Fruit fly (Drosophila melanogaster) whole organism, embryonic: ENCODE results near the gene Csk.

Experiments used
- CG10321 ChIP-seq: fragments of 200-800 bp; sonication (Bioruptor generic); IDR thresholded peaks from 2 replicates; pipeline ENCODE4 v1.3.6; 2022; ENCODE audit warnings: missing biosample characterization, missing genetic modification characterization
- CG11695 ChIP-seq: fragments of 200-800 bp; sonication (Bioruptor generic); IDR thresholded peaks from 3 replicates; pipeline ENCODE4 v1.3.6; 2022; ENCODE audit warnings: missing biosample characterization, missing genetic modification characterization
- CG12299 ChIP-seq: fragments of 200-800 bp; sonication (Bioruptor generic); optimal IDR thresholded peaks from 2 replicates; lab custom pipeline; 2018; ENCODE audit warnings: missing biosample characterization, mild to moderate bottlenecking, missing genetic modification characterization
- CG13287 ChIP-seq: fragments of 200-800 bp; sonication (Bioruptor generic); IDR thresholded peaks from 2 replicates; pipeline ENCODE4 v1.3.6; 2022; ENCODE audit warnings: missing biosample characterization, missing genetic modification characterization; ENCODE audit not compliant: partially characterized antibody
- CG15514 ChIP-seq: fragments of 200-800 bp; sonication (Bioruptor generic); optimal IDR thresholded peaks from 3 replicates; lab custom pipeline; 2017; ENCODE audit warnings: missing biosample characterization, missing genetic modification characterization, mild to moderate bottlenecking, moderate library complexity, missing genetic modification reagents
- CG17385 ChIP-seq: fragments of 200-800 bp; sonication (Bioruptor generic); optimal IDR thresholded peaks from 3 replicates; lab custom pipeline; 2018; ENCODE audit warnings: missing biosample characterization, mild to moderate bottlenecking, missing genetic modification characterization
- CG18262 ChIP-seq: fragments of 200-800 bp; optimal IDR thresholded peaks from 3 replicates; lab custom pipeline; 2019; ENCODE audit warnings: missing biosample characterization, mild to moderate bottlenecking, missing genetic modification characterization, moderate library complexity
- CG18476 ChIP-seq: fragments of 200-800 bp; sonication (Bioruptor generic); optimal IDR thresholded peaks from 2 replicates; lab custom pipeline; 2016; ENCODE audit warnings: missing biosample characterization, mild to moderate bottlenecking, missing genetic modification characterization
- CG2116 ChIP-seq: fragments of 200-800 bp; sonication (Bioruptor generic); optimal IDR thresholded peaks from 3 replicates; lab custom pipeline; 2018; ENCODE audit warnings: missing biosample characterization, mild to moderate bottlenecking, missing genetic modification characterization
- CG4360 ChIP-seq: fragments of 200-800 bp; sonication (Bioruptor generic); IDR thresholded peaks from 2 replicates; pipeline ENCODE4 v1.3.6; 2022; ENCODE audit warnings: missing biosample characterization, missing genetic modification characterization
- CG6254 ChIP-seq: fragments of 200-800 bp; sonication (Bioruptor generic); optimal IDR thresholded peaks from 3 replicates; lab custom pipeline; 2017; ENCODE audit warnings: mild to moderate bottlenecking, missing biosample characterization, missing genetic modification reagents, missing genetic modification characterization
- CG6654 ChIP-seq: fragments of 200-800 bp; sonication (Bioruptor generic); optimal IDR thresholded peaks from 2 replicates; lab custom pipeline; 2017; ENCODE audit warnings: missing biosample characterization, mild to moderate bottlenecking, missing genetic modification characterization
- CG6791 ChIP-seq: fragments of 200-800 bp; sonication (Bioruptor generic); IDR thresholded peaks from 3 replicates; pipeline ENCODE4 v1.3.6; 2022; ENCODE audit warnings: missing biosample characterization, missing genetic modification characterization; ENCODE audit not compliant: partially characterized antibody
- CG6813 ChIP-seq: fragments of 200-800 bp; sonication (Bioruptor generic); optimal IDR thresholded peaks from 2 replicates; lab custom pipeline; 2017; ENCODE audit warnings: missing biosample characterization, missing genetic modification characterization, mild to moderate bottlenecking, moderate library complexity, missing genetic modification reagents
- CG7963 ChIP-seq: fragments of 200-800 bp; sonication (Bioruptor generic); IDR thresholded peaks from 3 replicates; pipeline ENCODE4 v1.3.6; 2022; ENCODE audit warnings: missing biosample characterization, missing genetic modification characterization; ENCODE audit not compliant: partially characterized antibody
- CG9215 ChIP-seq: fragments of 200-800 bp; sonication (Bioruptor generic); IDR thresholded peaks from 2 replicates; pipeline ENCODE4 v1.3.6; 2022; ENCODE audit warnings: missing biosample characterization, missing genetic modification characterization
- CHES-1-like ChIP-seq: fragments of 200-800 bp; sonication (Bioruptor generic); optimal IDR thresholded peaks from 2 replicates; lab custom pipeline; 2016; ENCODE audit warnings: missing biosample characterization, missing genetic modification characterization
- D19A ChIP-seq: fragments of 200-800 bp; optimal IDR thresholded peaks from 3 replicates; lab custom pipeline; 2019; ENCODE audit warnings: missing biosample characterization, mild to moderate bottlenecking, missing genetic modification characterization, moderate library complexity
- Dip2 ChIP-seq: fragments of 200-800 bp; sonication (Bioruptor generic); IDR thresholded peaks from 2 replicates; pipeline ENCODE4 v1.3.6; 2022; ENCODE audit warnings: missing biosample characterization, missing genetic modification characterization
- Doc3 ChIP-seq: fragments of 200-800 bp; sonication (Bioruptor generic); IDR thresholded peaks from 3 replicates; pipeline ENCODE4 v1.3.6; 2022; ENCODE audit warnings: missing biosample characterization, missing genetic modification characterization; ENCODE audit not compliant: partially characterized antibody
- Dp ChIP-seq: fragments of 200-800 bp; sonication (Bioruptor generic); optimal IDR thresholded peaks from 2 replicates; lab custom pipeline; 2018; ENCODE audit warnings: missing biosample characterization, mild to moderate bottlenecking, missing genetic modification characterization, moderate library complexity
- Drgx ChIP-seq: fragments of 200-800 bp; sonication (Bioruptor generic); IDR thresholded peaks from 2 replicates; pipeline ENCODE4 v1.3.6; 2022; ENCODE audit warnings: missing biosample characterization, missing genetic modification characterization
- Eip74EF ChIP-seq, 2 experiments: fragments of 200-800 bp in 1 of 2; fragments of >200 bp in 1 of 2; sonication (Bioruptor generic) in 1 of 2; optimal IDR thresholded peaks; 2 replicates each; lab custom pipeline; 2017 to 2019; ENCODE audit warnings: missing biosample characterization in 2 of 2, missing genetic modification characterization in 2 of 2, mild to moderate bottlenecking in 1 of 2, moderate library complexity in 1 of 2
- Fer2 ChIP-seq: fragments of 200-800 bp; sonication (Bioruptor generic); optimal IDR thresholded peaks from 2 replicates; lab custom pipeline; 2018; ENCODE audit warnings: missing biosample characterization, mild to moderate bottlenecking, missing genetic modification characterization, moderate library complexity
- H2.0 ChIP-seq: fragments of 200-800 bp; sonication (Bioruptor generic); IDR thresholded peaks from 2 replicates; pipeline ENCODE4 v1.3.6; 2022; ENCODE audit warnings: missing biosample characterization, missing genetic modification characterization
- Hand ChIP-seq: fragments of 200-800 bp; sonication (Bioruptor generic); optimal IDR thresholded peaks from 2 replicates; lab custom pipeline; 2017; ENCODE audit warnings: mild to moderate bottlenecking, missing biosample characterization, missing genetic modification reagents, missing genetic modification characterization
- Hr3 ChIP-seq: fragments of 200-800 bp; sonication (Bioruptor generic); optimal IDR thresholded peaks from 3 replicates; lab custom pipeline; 2016; ENCODE audit warnings: missing biosample characterization, missing genetic modification characterization
- Jarid2 ChIP-seq: fragments of 200-800 bp; sonication (Bioruptor generic); optimal IDR thresholded peaks from 3 replicates; lab custom pipeline; 2017; ENCODE audit warnings: mild to moderate bottlenecking, missing biosample characterization, missing genetic modification reagents, missing genetic modification characterization
- NFAT ChIP-seq: fragments of 200-800 bp; sonication (Bioruptor generic); IDR thresholded peaks from 2 replicates; pipeline ENCODE4 v1.3.6; 2022; ENCODE audit warnings: missing biosample characterization, missing genetic modification characterization
- Opbp ChIP-seq: fragments of 200-800 bp; sonication (Bioruptor generic); IDR thresholded peaks from 3 replicates; pipeline ENCODE4 v1.3.6; 2022; ENCODE audit warnings: missing biosample characterization, missing genetic modification characterization; ENCODE audit not compliant: partially characterized antibody
- PHDP ChIP-seq: fragments of 200-800 bp; sonication (Bioruptor generic); optimal IDR thresholded peaks from 3 replicates; lab custom pipeline; 2018; ENCODE audit warnings: missing biosample characterization, mild to moderate bottlenecking, missing genetic modification characterization, moderate library complexity
- Side ChIP-seq: fragments of 200-800 bp; sonication (Bioruptor generic); optimal IDR thresholded peaks from 2 replicates; lab custom pipeline; 2016; ENCODE audit warnings: missing biosample characterization, missing genetic modification characterization
- Stat92E ChIP-seq, 3 experiments: fragments of >200 bp in 2 of 3; fragments of 200-800 bp in 1 of 3; sonication (Bioruptor generic) in 1 of 3; optimal IDR thresholded peaks; 2 replicates each; lab custom pipeline; 2017 to 2019; ENCODE audit warnings: missing biosample characterization in 3 of 3, missing genetic modification characterization in 3 of 3, mild to moderate bottlenecking in 1 of 3, moderate library complexity in 1 of 3
- Trl ChIP-seq, 3 experiments: fragments of >200 bp in 2 of 3; fragments of 200-800 bp in 1 of 3; sonication (Bioruptor generic) in 1 of 3; optimal IDR thresholded peaks; 2 replicates in 1 of 3; 3 replicates in 2 of 3; lab custom pipeline; 2016 to 2017; ENCODE audit warnings: missing biosample characterization in 1 of 3, missing genetic modification characterization in 1 of 3
- chinmo ChIP-seq: fragments of 200-800 bp; sonication (Bioruptor generic); IDR thresholded peaks from 4 replicates; pipeline ENCODE4 v1.3.6; 2022; ENCODE audit warnings: missing biosample characterization, missing genetic modification characterization; ENCODE audit not compliant: partially characterized antibody
- crol ChIP-seq: fragments of 200-800 bp; sonication (Bioruptor generic); IDR thresholded peaks from 2 replicates; pipeline ENCODE4 v1.3.6; 2022; ENCODE audit warnings: missing biosample characterization, missing genetic modification characterization
- eve ChIP-seq, 2 experiments: fragments of >200 bp; optimal IDR thresholded peaks; 2 replicates each; lab custom pipeline; 2017; ENCODE audit warnings: missing biosample characterization in 2 of 2, missing genetic modification characterization in 2 of 2
- hbn ChIP-seq: fragments of 200-800 bp; sonication (Bioruptor generic); IDR thresholded peaks from 2 replicates; pipeline ENCODE4 v1.3.6; 2022; ENCODE audit warnings: missing biosample characterization, missing genetic modification characterization; ENCODE audit not compliant: partially characterized antibody
- lbe ChIP-seq: fragments of 200-800 bp; sonication (Bioruptor generic); optimal IDR thresholded peaks from 2 replicates; lab custom pipeline; 2016; ENCODE audit warnings: missing biosample characterization, mild to moderate bottlenecking, missing genetic modification characterization
- rib ChIP-seq: fragments of 200-800 bp; sonication (Bioruptor generic); IDR thresholded peaks from 2 replicates; pipeline ENCODE4 v1.3.6; 2022; ENCODE audit warnings: missing biosample characterization, missing genetic modification characterization
- run ChIP-seq: fragments of 200-800 bp; sonication (Bioruptor generic); optimal IDR thresholded peaks from 3 replicates; lab custom pipeline; 2018; ENCODE audit warnings: missing biosample characterization, mild to moderate bottlenecking, missing genetic modification characterization
- sens ChIP-seq: fragments of 200-800 bp; sonication (Bioruptor generic); peaks from one replicate; lab custom pipeline; 2016; ENCODE audit warnings: missing biosample characterization, missing genetic modification characterization
- sens-2 ChIP-seq: fragments of 200-800 bp; sonication (Bioruptor generic); IDR thresholded peaks from 2 replicates; pipeline ENCODE4 v1.3.6; 2022; ENCODE audit warnings: missing biosample characterization, missing genetic modification characterization
- so ChIP-seq: fragments of 200-800 bp; sonication (Bioruptor generic); IDR thresholded peaks from 3 replicates; pipeline ENCODE4 v1.3.6; 2022; ENCODE audit warnings: missing biosample characterization, missing genetic modification characterization
- sob ChIP-seq: fragments of 200-800 bp; sonication (Bioruptor generic); IDR thresholded peaks from 2 replicates; pipeline ENCODE4 v1.3.6; 2022; ENCODE audit warnings: missing biosample characterization, missing genetic modification characterization
- zen2 ChIP-seq: fragments of 200-800 bp; sonication (Bioruptor generic); IDR thresholded peaks from 3 replicates; pipeline ENCODE4 v1.3.6; 2022; ENCODE audit warnings: missing biosample characterization, missing genetic modification characterization; ENCODE audit not compliant: partially characterized antibody

Gene Csk

DNA sequence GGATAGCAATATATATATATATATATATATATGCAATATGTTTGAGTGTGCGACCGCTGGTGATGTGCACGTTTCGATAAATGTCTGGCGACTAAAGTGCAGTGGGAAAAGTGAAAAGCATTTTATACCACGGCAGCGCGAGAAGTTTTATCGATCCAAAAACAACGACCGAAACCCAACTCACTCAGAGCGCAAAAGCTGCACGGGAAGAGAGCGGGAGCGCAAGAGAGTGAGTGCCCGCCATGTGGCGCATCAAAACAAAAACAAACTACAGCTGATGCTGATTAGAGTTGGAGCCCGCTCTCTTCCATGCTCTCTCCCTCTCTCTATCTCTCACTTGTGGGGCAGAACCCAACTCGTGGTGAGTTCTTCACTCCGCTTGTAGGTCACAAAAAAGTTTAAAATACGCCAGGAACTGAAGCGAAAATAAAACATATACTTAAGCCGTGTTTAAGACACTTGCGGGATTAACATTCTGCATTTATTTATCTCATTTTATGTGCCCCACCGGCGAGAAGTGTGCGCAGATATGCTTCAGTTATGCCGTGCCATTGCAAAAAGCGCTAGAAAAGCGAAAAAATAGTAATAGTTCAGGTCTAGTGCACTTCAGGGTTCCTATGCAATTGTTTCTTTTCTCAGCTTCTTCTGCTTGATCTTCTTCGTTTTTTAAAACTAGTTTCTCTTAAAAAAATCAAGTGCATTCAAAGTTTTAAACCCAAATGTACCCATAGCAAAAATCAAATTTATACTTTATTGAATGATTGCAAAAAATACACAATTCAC, 45.7 kb downstream of the Csk start (continued):
- TF ChIP-seq lbe (GFP tag; lab: Kevin White, UChicago) (peak; percentile 44), NFAT (GFP tag; lab: Robert Waterston, UW) (no peak), CG4360 (GFP tag; lab: Robert Waterston, UW) (peak; percentile 50), rib (GFP tag; lab: Robert Waterston, UW) (no peak), sens (GFP tag; lab: Kevin White, UChicago) (peak; percentile 60), CG12299 (no peak), D19A (peak; percentile 5), CG7963 (GFP tag; lab: Robert Waterston, UW) (peak; percentile 52; the same call in 2 of the 3 replicates), CG11695 (GFP tag; lab: Robert Waterston, UW) (0 out of 3 replicates have a peak, but pooled peaks have one; percentile 44), run (tag; lab: Kevin White, UChicago) (no peak), eve (GFP tag; optimal IDR thresholded peaks at IDR 0.05; lab: Kevin White, UChicago) (peak in 1 of 2 experiments; percentile 52), Drgx (GFP tag; lab: Robert Waterston, UW) (peak; percentile 59; the same call in 1 of the 2 replicates), crol (GFP tag; lab: Robert Waterston, UW) (peak; percentile 43; the same call in 1 of the 2 replicates), chinmo (peak; percentile 94; the same call in 3 of the 4 replicates), H2.0 (GFP tag; lab: Robert Waterston, UW) (0 out of 2 replicates have a peak, but pooled peaks have one; percentile 3), Hr3 (GFP tag; lab: Kevin White, UChicago) (no peak), CG18476 (GFP tag; lab: Kevin White, UChicago) (no peak), Stat92E (GFP tag; optimal IDR thresholded peaks at IDR 0.05; lab: Kevin White, UChicago) (no peak), Dp (GFP tag; lab: Kevin White, UChicago) (no peak), hbn (GFP tag; lab: Robert Waterston, UW) (peak; percentile 63; the same call in 1 of the 2 replicates), CG2116 (GFP tag; lab: Kevin White, UChicago) (peak; percentile 11), so (GFP tag; lab: Robert Waterston, UW) (peak; percentile 21; the same call in 1 of the 3 replicates), CG6254 (GFP tag; lab: Kevin White, UChicago) (peak; percentile 40), Opbp (GFP tag; lab: Robert Waterston, UW) (peak; percentile 48; the same call in 1 of the 3 replicates), Hand (peak; percentile 46), Eip74EF (GFP tag; optimal IDR thresholded peaks at IDR 0.05; lab: Kevin White, UChicago) (peak in 1 of 2 experiments; percentile 4), Doc3 (GFP tag; lab: Robert Waterston, UW) (peak; percentile 50; the same call in 1 of the 3 replicates), CG10321 (GFP tag; lab: Robert Waterston, UW) (no peak), Trl (optimal IDR thresholded peaks at IDR 0.05; lab: Kevin White, UChicago) (peak; percentile 97 to 99), Trl (GFP tag; optimal IDR thresholded peaks at IDR 0.05; lab: Kevin White, UChicago) (peak; percentile 7), Dip2 (GFP tag; lab: Robert Waterston, UW) (no peak), CG18262 (tag; lab: Kevin White, UChicago) (no peak), CG9215 (GFP tag; lab: Robert Waterston, UW) (no peak), PHDP (peak; percentile 15), CG17385 (GFP tag; lab: Kevin White, UChicago) (peak; percentile 62), CG6654 (no peak), CG6813 (peak; percentile 38), CG13287 (GFP tag; lab: Robert Waterston, UW) (peak; percentile 76), sens-2 (peak; percentile 23; the same call in 1 of the 2 replicates), CHES-1-like (no peak), zen2 (peak; percentile 90; the same call in 2 of the 3 replicates), CG6791 (GFP tag; lab: Robert Waterston, UW) (0 out of 3 replicates have a peak, but pooled peaks have one; percentile 26), Jarid2 (GFP tag; lab: Kevin White, UChicago) (peak; percentile 38), sob (0 out of 2 replicates have a peak, but pooled peaks have one; percentile 20), Side (GFP tag; lab: Kevin White, UChicago) (no peak), CG15514 (GFP tag; lab: Kevin White, UChicago) (no peak), Fer2 (no peak)
